Fruit fly (Drosophila melanogaster) whole organism, prepupa: ENCODE data around the gene CCT4.
A peak's percentile ranks its signal among the peaks of the same experiment; 100 is the strongest.

Source experiments
- Blimp-1 ChIP-seq: fragments of 200-800 bp; sonication (Bioruptor generic); optimal IDR thresholded peaks from 3 replicates; lab custom pipeline; 2017; ENCODE audit warnings: missing biosample characterization, missing genetic modification characterization, mild to moderate bottlenecking, moderate library complexity, missing genetic modification reagents
- CG10631 ChIP-seq: fragments of 200-800 bp; sonication (Bioruptor generic); optimal IDR thresholded peaks from 2 replicates; lab custom pipeline; 2016; ENCODE audit warnings: missing biosample characterization, missing genetic modification characterization
- CG10669 ChIP-seq: fragments of 200-800 bp; sonication (Bioruptor generic); optimal IDR thresholded peaks from 3 replicates; lab custom pipeline; 2018; ENCODE audit warnings: missing biosample characterization, mild to moderate bottlenecking, missing genetic modification characterization, moderate library complexity
- CG11294 ChIP-seq: fragments of 200-800 bp; sonication (Bioruptor generic); IDR thresholded peaks from 2 replicates; pipeline ENCODE4 v1.3.6; 2022; ENCODE audit warnings: missing biosample characterization, missing genetic modification characterization
- CG11762 ChIP-seq: fragments of 200-800 bp; sonication (Bioruptor generic); optimal IDR thresholded peaks from 3 replicates; lab custom pipeline; 2016; ENCODE audit warnings: missing biosample characterization, missing genetic modification characterization; ENCODE audit not compliant: insufficient read depth
- CG15336 ChIP-seq: fragments of 200-800 bp; sonication (Bioruptor generic); IDR thresholded peaks from 2 replicates; pipeline ENCODE4 v1.3.6; 2022; ENCODE audit warnings: missing biosample characterization, missing genetic modification characterization
- CG1621 ChIP-seq: fragments of 200-800 bp; sonication (Bioruptor generic); optimal IDR thresholded peaks from 3 replicates; lab custom pipeline; 2018; ENCODE audit warnings: missing biosample characterization, mild to moderate bottlenecking, missing genetic modification characterization
- CG16779 ChIP-seq: fragments of 200-800 bp; sonication (Bioruptor generic); optimal IDR thresholded peaks from 3 replicates; lab custom pipeline; 2017; ENCODE audit warnings: missing biosample characterization, mild to moderate bottlenecking, missing genetic modification characterization
- CG3032 ChIP-seq: fragments of 200-800 bp; optimal IDR thresholded peaks from 2 replicates; lab custom pipeline; 2019; ENCODE audit warnings: missing biosample characterization, mild to moderate bottlenecking, missing genetic modification characterization, moderate library complexity
- CG31627 ChIP-seq: fragments of 200-800 bp; sonication (Bioruptor generic); optimal IDR thresholded peaks from 3 replicates; lab custom pipeline; 2016; ENCODE audit warnings: missing biosample characterization, missing genetic modification characterization
- CG32006 ChIP-seq: fragments of 200-800 bp; sonication (Bioruptor generic); optimal IDR thresholded peaks from 3 replicates; lab custom pipeline; 2017; ENCODE audit warnings: missing biosample characterization, mild to moderate bottlenecking, missing genetic modification characterization
- CG34406 ChIP-seq: fragments of 200-800 bp; sonication (Bioruptor generic); optimal IDR thresholded peaks from 3 replicates; lab custom pipeline; 2016; ENCODE audit warnings: missing biosample characterization, missing genetic modification characterization
- CG4318 ChIP-seq: fragments of 200-800 bp; sonication (Bioruptor generic); optimal IDR thresholded peaks from 3 replicates; lab custom pipeline; 2017; ENCODE audit warnings: missing biosample characterization, mild to moderate bottlenecking, missing genetic modification characterization
- CG6808 ChIP-seq: fragments of 200-800 bp; sonication (Bioruptor generic); optimal IDR thresholded peaks from 3 replicates; lab custom pipeline; 2017; ENCODE audit warnings: missing biosample characterization, missing genetic modification characterization, mild to moderate bottlenecking, moderate library complexity, missing genetic modification reagents
- CG6854 ChIP-seq: fragments of 200-800 bp; sonication (Bioruptor generic); optimal IDR thresholded peaks from 2 replicates; lab custom pipeline; 2017; ENCODE audit warnings: missing biosample characterization, mild to moderate bottlenecking, missing genetic modification characterization
- CG7368 ChIP-seq: fragments of 200-800 bp; sonication (Bioruptor generic); optimal IDR thresholded peaks from 3 replicates; lab custom pipeline; 2016; ENCODE audit warnings: missing biosample characterization, missing genetic modification characterization
- CG8119 ChIP-seq: fragments of 200-800 bp; sonication (Bioruptor generic); IDR thresholded peaks from 3 replicates; pipeline ENCODE4 v1.3.6; 2022; ENCODE audit warnings: missing biosample characterization, missing genetic modification characterization
- CG8632 ChIP-seq: fragments of 200-800 bp; sonication (Bioruptor generic); optimal IDR thresholded peaks from 3 replicates; lab custom pipeline; 2016; ENCODE audit warnings: missing biosample characterization, missing genetic modification characterization
- Eip75B ChIP-seq: fragments of 200-800 bp; sonication (Bioruptor generic); optimal IDR thresholded peaks from 3 replicates; lab custom pipeline; 2016; ENCODE audit warnings: missing biosample characterization, missing genetic modification characterization
- Eip78C ChIP-seq: fragments of 200-800 bp; sonication (Bioruptor generic); peaks from one replicate; lab custom pipeline; 2016; ENCODE audit warnings: missing biosample characterization, missing genetic modification characterization
- Ets21C ChIP-seq: fragments of 200-800 bp; sonication (Bioruptor generic); optimal IDR thresholded peaks from 3 replicates; lab custom pipeline; 2016; ENCODE audit warnings: missing biosample characterization, missing genetic modification characterization
- Ets96B ChIP-seq: fragments of 200-800 bp; optimal IDR thresholded peaks from 2 replicates; lab custom pipeline; 2019; ENCODE audit warnings: missing biosample characterization, mild to moderate bottlenecking, missing genetic modification characterization, moderate library complexity
- Gug ChIP-seq: fragments of 200-800 bp; sonication (Bioruptor generic); IDR thresholded peaks from 2 replicates; pipeline ENCODE4 v1.3.6; 2022; ENCODE audit warnings: missing biosample characterization, missing genetic modification characterization
- Hr38 ChIP-seq: sonication (Bioruptor generic); optimal IDR thresholded peaks from 2 replicates; lab custom pipeline; 2016; ENCODE audit warnings: missing biosample characterization, missing genetic modification characterization
- Hr4 ChIP-seq: fragments of 200-800 bp; sonication (Bioruptor generic); optimal IDR thresholded peaks from 3 replicates; lab custom pipeline; 2016; ENCODE audit warnings: missing biosample characterization, missing genetic modification characterization
- Lpt ChIP-seq: fragments of 200-800 bp; sonication (Bioruptor generic); optimal IDR thresholded peaks from 3 replicates; lab custom pipeline; 2016; ENCODE audit warnings: missing biosample characterization, missing genetic modification characterization
- Met ChIP-seq: fragments of 200-800 bp; sonication (Bioruptor generic); optimal IDR thresholded peaks from 3 replicates; lab custom pipeline; 2016; ENCODE audit warnings: missing biosample characterization, missing genetic modification characterization
- Sox14 ChIP-seq: fragments of 200-800 bp; sonication (Bioruptor generic); optimal IDR thresholded peaks from 3 replicates; lab custom pipeline; 2016; ENCODE audit warnings: missing biosample characterization, missing genetic modification characterization
- achi ChIP-seq: fragments of 200-800 bp; sonication (Bioruptor generic); optimal IDR thresholded peaks from 3 replicates; lab custom pipeline; 2016; ENCODE audit warnings: missing biosample characterization, missing genetic modification characterization
- acj6 ChIP-seq: fragments of 200-800 bp; sonication (Bioruptor generic); optimal IDR thresholded peaks from 3 replicates; lab custom pipeline; 2016; ENCODE audit warnings: missing biosample characterization, missing genetic modification characterization
- cyc ChIP-seq: fragments of 200-800 bp; sonication (Bioruptor generic); optimal IDR thresholded peaks from 3 replicates; lab custom pipeline; 2016; ENCODE audit warnings: missing biosample characterization, missing genetic modification characterization
- dac ChIP-seq: fragments of 200-800 bp; sonication (Bioruptor generic); optimal IDR thresholded peaks from 2 replicates; lab custom pipeline; 2017; ENCODE audit warnings: missing biosample characterization, mild to moderate bottlenecking, missing genetic modification characterization
- dsx ChIP-seq: fragments of 200-800 bp; optimal IDR thresholded peaks from 3 replicates; lab custom pipeline; 2019; ENCODE audit warnings: missing biosample characterization, mild to moderate bottlenecking, missing genetic modification characterization, moderate library complexity; ENCODE audit not compliant: poor library complexity, severe bottlenecking
- eg ChIP-seq: fragments of 200-800 bp; sonication (Bioruptor generic); IDR thresholded peaks from 3 replicates; pipeline ENCODE4 v1.3.6; 2022; ENCODE audit warnings: missing biosample characterization, missing genetic modification characterization
- esn ChIP-seq: fragments of 200-800 bp; sonication (Bioruptor generic); optimal IDR thresholded peaks from 2 replicates; lab custom pipeline; 2016; ENCODE audit warnings: missing biosample characterization, mild to moderate bottlenecking, missing genetic modification characterization, moderate library complexity
- fd85E ChIP-seq: fragments of 200-800 bp; sonication (Bioruptor generic); optimal IDR thresholded peaks from 3 replicates; lab custom pipeline; 2016; ENCODE audit warnings: missing biosample characterization, missing genetic modification characterization
- fkh ChIP-seq: fragments of 200-800 bp; sonication (Bioruptor generic); optimal IDR thresholded peaks from 3 replicates; lab custom pipeline; 2017; ENCODE audit warnings: missing biosample characterization, mild to moderate bottlenecking, missing genetic modification characterization, moderate library complexity
- lz ChIP-seq: fragments of 200-800 bp; sonication (Bioruptor generic); optimal IDR thresholded peaks from 3 replicates; lab custom pipeline; 2016; ENCODE audit warnings: missing biosample characterization, missing genetic modification characterization
- net ChIP-seq: fragments of 200-800 bp; sonication (Bioruptor generic); optimal IDR thresholded peaks from 3 replicates; lab custom pipeline; 2016; ENCODE audit warnings: missing biosample characterization, missing genetic modification characterization
- pdm3 ChIP-seq: fragments of 200-800 bp; sonication (Bioruptor generic); optimal IDR thresholded peaks from 3 replicates; lab custom pipeline; 2016; ENCODE audit warnings: missing biosample characterization, missing genetic modification characterization
- salr ChIP-seq, 2 experiments: fragments of 200-800 bp; sonication (Bioruptor generic); optimal IDR thresholded peaks; 3 replicates each; lab custom pipeline; 2016 to 2018; ENCODE audit warnings: missing biosample characterization in 2 of 2, missing genetic modification characterization in 2 of 2, mild to moderate bottlenecking in 1 of 2
- spab ChIP-seq: fragments of 200-800 bp; sonication (Bioruptor generic); optimal IDR thresholded peaks from 2 replicates; lab custom pipeline; 2017; ENCODE audit warnings: missing biosample characterization, mild to moderate bottlenecking, missing genetic modification characterization, missing genetic modification reagents
- ss ChIP-seq, 2 experiments: fragments of 200-800 bp; sonication (Bioruptor generic); optimal IDR thresholded peaks; 2 replicates in 1 of 2; 3 replicates in 1 of 2; lab custom pipeline; 2017 to 2018; ENCODE audit warnings: mild to moderate bottlenecking in 2 of 2, missing biosample characterization in 2 of 2, missing genetic modification characterization in 2 of 2, moderate library complexity in 1 of 2
- svp ChIP-seq: fragments of 200-800 bp; sonication (Bioruptor generic); peaks from one replicate; lab custom pipeline; 2016; ENCODE audit warnings: missing biosample characterization, missing genetic modification characterization
- vri ChIP-seq: fragments of 200-800 bp; sonication (Bioruptor generic); optimal IDR thresholded peaks from 3 replicates; lab custom pipeline; 2016; ENCODE audit warnings: missing biosample characterization, mild to moderate bottlenecking, missing genetic modification characterization

Gene CCT4

dm6 chr2L:12721794-12722315 is 29.1 kb upstream of the CCT4 start, which contains the start of gene Pih1D1 (continued):
- TF ChIP-seq CG15336 (GFP tag; lab: Robert Waterston, UW), result peak; percentile 94
- TF ChIP-seq Lpt (GFP tag; lab: Kevin White, UChicago), result peak; percentile 93
- TF ChIP-seq CG6854 (GFP tag; lab: Kevin White, UChicago), result peak; percentile 49
- TF ChIP-seq Hr38 (GFP tag; lab: Kevin White, UChicago), result peak; percentile 73
- peak; percentile 94 for TF ChIP-seq Ets96B (tag; lab: Kevin White, UChicago)
- TF ChIP-seq Eip75B (GFP tag; lab: Kevin White, UChicago), result peak; percentile 94
- peak; percentile 73 for TF ChIP-seq vri (GFP tag; lab: Kevin White, UChicago)
- TF ChIP-seq CG10631 (GFP tag; lab: Kevin White, UChicago), result peak; percentile 97
- peak; percentile 95 for TF ChIP-seq CG10669 (GFP tag; lab: Kevin White, UChicago)
- peak; percentile 84 for TF ChIP-seq CG7368
- TF ChIP-seq CG4318, result peak; percentile 98
- TF ChIP-seq CG31627 (GFP tag; lab: Kevin White, UChicago), result peak; percentile 97
- TF ChIP-seq esn (GFP tag; lab: Kevin White, UChicago), result peak; percentile 96
- peak; percentile 80 for TF ChIP-seq CG1621 (tag; lab: Kevin White, UChicago)

dm6 chr2L:12720430-12721396 is 28.0 kb upstream of the CCT4 start:
- TF ChIP-seq ss (GFP tag; optimal IDR thresholded peaks at IDR 0.05; lab: Kevin White, UChicago) (peak in 1 of 2 experiments; percentile 12), Ets96B (tag; lab: Kevin White, UChicago) (peak; percentile 54), dac (no peak), Lpt (GFP tag; lab: Kevin White, UChicago) (peak; percentile 3), Hr38 (GFP tag; lab: Kevin White, UChicago) (no peak), vri (GFP tag; lab: Kevin White, UChicago) (peak; percentile 83), svp (GFP tag; lab: Kevin White, UChicago) (peak; percentile 94), CG15336 (GFP tag; lab: Robert Waterston, UW) (peak; percentile 45; the same call in 1 of the 2 replicates), CG1621 (tag; lab: Kevin White, UChicago) (no peak), CG31627 (GFP tag; lab: Kevin White, UChicago) (no peak), salr (GFP tag; optimal IDR thresholded peaks at IDR 0.05; lab: Kevin White, UChicago) (no peak), lz (peak; percentile 24), Ets21C (GFP tag; lab: Kevin White, UChicago) (no peak), CG10669 (GFP tag; lab: Kevin White, UChicago) (peak; percentile 58), CG7368 (peak; percentile 0), acj6 (GFP tag; lab: Kevin White, UChicago) (peak; percentile 23), CG11294 (peak; percentile 36; the same call in 1 of the 2 replicates), Eip78C (GFP tag; lab: Kevin White, UChicago) (peak; percentile 88), Met (GFP tag; lab: Kevin White, UChicago) (peak; percentile 39), dsx (GFP tag; lab: Kevin White, UChicago) (no peak), CG8632 (GFP tag; lab: Kevin White, UChicago) (no peak), Hr4 (GFP tag; lab: Kevin White, UChicago) (peak; percentile 53), Blimp-1 (no peak), CG6808 (GFP tag; lab: Kevin White, UChicago) (no peak), CG34406 (peak; percentile 6), cyc (GFP tag; lab: Kevin White, UChicago) (peak; percentile 48), Sox14 (peak; percentile 26), CG11762 (GFP tag; lab: Kevin White, UChicago) (peak; percentile 11), net (GFP tag; lab: Kevin White, UChicago) (peak; percentile 29), CG32006 (GFP tag; lab: Kevin White, UChicago) (peak; percentile 58), pdm3 (GFP tag; lab: Kevin White, UChicago) (no peak), CG3032 (tag; lab: Kevin White, UChicago) (peak; percentile 40), CG16779 (tag; lab: Kevin White, UChicago) (peak; percentile 9), fd85E (no peak), Gug (GFP tag; lab: Robert Waterston, UW) (peak; percentile 32; the same call in 1 of the 2 replicates), achi (GFP tag; lab: Kevin White, UChicago) (peak; percentile 22), eg (peak; percentile 61; the same call in 2 of the 3 replicates), CG8119 (no peak), spab (peak; percentile 36), fkh (GFP tag; lab: Kevin White, UChicago) (peak; percentile 12)
